Worm (Caenorhabditis elegans) whole organism, L2 larva: ENCODE measurements around the gene F08F3.1.
"Not testable (repeated sequence)": the region's sequence is repeated elsewhere in the genome, so short reads cannot be mapped to it uniquely, and the experiment has no call there.

Experiments used
- C34F6.9 ChIP-seq: fragments of 150-350 bp; optimal IDR thresholded peaks from 2 replicates; lab custom pipeline; 2014; ENCODE audit warnings: missing biosample characterization, missing genetic modification characterization
- F13H6.1 ChIP-seq: sonication (generic microtip); optimal IDR thresholded peaks from 2 replicates; lab custom pipeline; 2016; ENCODE audit warnings: missing genetic modification characterization, missing compliant biosample characterization
- Y55F3AM.14 ChIP-seq: fragments of 200-800 bp; sonication (Bioruptor generic); optimal IDR thresholded peaks from 2 replicates; lab custom pipeline; 2018; ENCODE audit warnings: mild to moderate bottlenecking, missing genetic modification characterization, missing compliant biosample characterization
- ZK546.5 ChIP-seq: sonication (generic microtip); optimal IDR thresholded peaks from 2 replicates; lab custom pipeline; 2017; ENCODE audit warnings: missing biosample characterization, missing genetic modification characterization
- ama-1 ChIP-seq: fragments of 150-350 bp; optimal IDR thresholded peaks from 2 replicates; lab custom pipeline; 2018; ENCODE audit warnings: inconsistent platforms
- blmp-1 ChIP-seq: sonication (generic microtip); optimal IDR thresholded peaks from 2 replicates; lab custom pipeline; 2017; ENCODE audit warnings: missing genetic modification characterization, mild to moderate bottlenecking, missing compliant biosample characterization, antibody characterized with exemption, moderate library complexity; ENCODE audit not compliant: insufficient read depth
- ceh-16 ChIP-seq: fragments of 150-350 bp; optimal IDR thresholded peaks from 2 replicates; lab custom pipeline; 2014; ENCODE audit warnings: missing biosample characterization, missing genetic modification characterization
- dmd-4 ChIP-seq: sonication (generic microtip); optimal IDR thresholded peaks from 2 replicates; lab custom pipeline; 2017; ENCODE audit warnings: missing biosample characterization, missing genetic modification characterization
- egl-27 ChIP-seq: sonication (generic microtip); optimal IDR thresholded peaks from 3 replicates; lab custom pipeline; 2017; ENCODE audit warnings: missing biosample characterization, missing genetic modification reagents, missing genetic modification characterization
- elt-1 ChIP-seq: fragments of 150-350 bp; optimal IDR thresholded peaks from 2 replicates; lab custom pipeline; 2014; ENCODE audit warnings: missing biosample characterization, missing genetic modification characterization
- fos-1 ChIP-seq: fragments of 150-350 bp; optimal IDR thresholded peaks from 2 replicates; lab custom pipeline; 2014; ENCODE audit warnings: missing biosample characterization, missing genetic modification characterization
- gmeb-1 ChIP-seq: fragments of 150-350 bp; optimal IDR thresholded peaks from 2 replicates; lab custom pipeline; 2014; ENCODE audit warnings: missing biosample characterization, missing genetic modification characterization
- lin-13 ChIP-seq: fragments of 150-350 bp; optimal IDR thresholded peaks from 2 replicates; lab custom pipeline; 2014; ENCODE audit warnings: missing biosample characterization, missing genetic modification reagents, missing genetic modification characterization
- lsy-2 ChIP-seq, 2 experiments: fragments of 150-350 bp in 1 of 2; sonication (generic microtip) in 1 of 2; optimal IDR thresholded peaks; 2 replicates each; lab custom pipeline; 2014 to 2017; ENCODE audit warnings: missing biosample characterization in 2 of 2, missing genetic modification characterization in 2 of 2
- mbf-1 ChIP-seq: sonication (generic microtip); optimal IDR thresholded peaks from 2 replicates; lab custom pipeline; 2017; ENCODE audit warnings: missing biosample characterization, missing genetic modification characterization
- nhr-10 ChIP-seq: sonication (generic microtip); optimal IDR thresholded peaks from 2 replicates; lab custom pipeline; 2017; ENCODE audit warnings: missing biosample characterization, missing genetic modification characterization
- nhr-129 ChIP-seq: fragments of 150-350 bp; optimal IDR thresholded peaks from 2 replicates; lab custom pipeline; 2014; ENCODE audit warnings: missing biosample characterization, missing genetic modification characterization
- nhr-21 ChIP-seq: fragments of 150-350 bp; optimal IDR thresholded peaks from 2 replicates; lab custom pipeline; 2014; ENCODE audit warnings: missing biosample characterization, missing genetic modification characterization
- nhr-23 ChIP-seq: fragments of 150-350 bp; optimal IDR thresholded peaks from 2 replicates; lab custom pipeline; 2014; ENCODE audit warnings: missing biosample characterization, missing genetic modification reagents, missing genetic modification characterization
- nhr-237 ChIP-seq: fragments of 150-350 bp; optimal IDR thresholded peaks from 2 replicates; lab custom pipeline; 2014; ENCODE audit warnings: missing biosample characterization, missing genetic modification characterization
- nhr-25 ChIP-seq: fragments of 150-350 bp; sonication (generic microtip); optimal IDR thresholded peaks from 3 replicates; lab custom pipeline; 2014; ENCODE audit warnings: missing biosample characterization, missing genetic modification characterization
- nhr-77 ChIP-seq: fragments of 150-350 bp; optimal IDR thresholded peaks from 2 replicates; lab custom pipeline; 2014; ENCODE audit warnings: missing biosample characterization, missing genetic modification characterization
- sem-4 ChIP-seq: fragments of 150-350 bp; optimal IDR thresholded peaks from 2 replicates; lab custom pipeline; 2014; ENCODE audit warnings: missing biosample characterization, missing genetic modification reagents, missing genetic modification characterization
- sma-3 ChIP-seq: sonication (generic microtip); optimal IDR thresholded peaks from 2 replicates; lab custom pipeline; 2016; ENCODE audit warnings: missing genetic modification reagents, missing genetic modification characterization, missing compliant biosample characterization
- unc-55 ChIP-seq: fragments of 150-350 bp; sonication (generic microtip); optimal IDR thresholded peaks from 3 replicates; lab custom pipeline; 2014; ENCODE audit warnings: missing biosample characterization, missing genetic modification reagents, missing genetic modification characterization
- unc-62 ChIP-seq: fragments of 150-350 bp; optimal IDR thresholded peaks from 2 replicates; lab custom pipeline; 2014; ENCODE audit warnings: missing biosample characterization, missing genetic modification reagents, missing genetic modification characterization
- zag-1 ChIP-seq: fragments of 150-350 bp; optimal IDR thresholded peaks from 2 replicates; lab custom pipeline; 2014; ENCODE audit warnings: missing biosample characterization, missing genetic modification characterization
- ztf-1 ChIP-seq: fragments of 200-800 bp; sonication (Bioruptor generic); conservative IDR thresholded peaks from 2 replicates; pipeline ENCODE4 v1.3.6; 2022; ENCODE audit warnings: missing genetic modification characterization, missing compliant biosample characterization
- ztf-11 ChIP-seq: sonication (generic microtip); optimal IDR thresholded peaks from 2 replicates; lab custom pipeline; 2017; ENCODE audit warnings: missing biosample characterization, missing genetic modification characterization
- ztf-4 ChIP-seq: fragments of 150-350 bp; optimal IDR thresholded peaks from 2 replicates; lab custom pipeline; 2014; ENCODE audit warnings: missing biosample characterization, missing genetic modification characterization

Gene F08F3.1

ce11 chrV:5465335-5465734 lies 19.4 kb downstream of the F08F3.1 start, which contains the start of gene srg-68:
Gene srg-68 (minus strand): TSS chrV:5465435.
- TF ChIP-seq sem-4 (tag; lab: Kevin White, UChicago) (no peak), egl-27 (tag; lab: Kevin White, UChicago) (no peak), nhr-25 (tag; lab: Kevin White, UChicago) (no peak), blmp-1 (tag; lab: Kevin White, UChicago) (no peak), nhr-23 (tag; lab: Kevin White, UChicago) (no peak), lsy-2 (tag; optimal IDR thresholded peaks at IDR 0.05; lab: Kevin White, UChicago) (no peak), nhr-237 (no peak), ztf-11 (no peak), dmd-4 (no peak), gmeb-1 (tag; lab: Kevin White, UChicago) (no peak), ceh-16 (tag; lab: Kevin White, UChicago) (no peak), zag-1 (no peak), sma-3 (GFP tag; lab: Kevin White, UChicago) (no peak), ztf-4 (tag; lab: Kevin White, UChicago) (no peak)

- TF ChIP-seq ama-1; Y55F3AM.14 (GFP tag; lab: Kevin White, UChicago); C34F6.9: not testable (repeated sequence)
Measured at ce11 chrV:5468489-5468888, 22.6 kb downstream of the F08F3.1 start, which contains the start of gene ZC317.6. Gene ZC317.6 (minus strand): TSS chrV:5468589.

DNA sequence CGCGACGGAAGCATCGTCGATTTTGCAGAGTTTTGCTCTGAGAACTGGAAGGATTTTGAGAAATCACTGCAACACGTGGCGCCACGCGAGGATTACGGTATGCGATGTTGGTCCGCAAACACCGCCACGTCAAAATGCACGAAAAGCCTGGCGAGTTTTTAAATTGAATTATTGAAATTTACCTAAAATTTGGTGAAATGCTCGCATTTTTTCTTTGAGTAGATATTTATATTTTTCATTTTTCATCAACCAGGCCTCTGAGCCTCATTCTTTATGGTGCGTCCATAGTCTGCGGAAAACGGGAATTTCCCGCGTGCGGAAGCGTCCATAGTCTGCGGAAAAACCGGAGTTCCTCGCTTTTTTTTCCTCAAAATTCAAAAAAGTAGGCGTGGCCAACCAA lies 25.0 kb downstream of the F08F3.1 start, which contains the start of gene ZC317.7:
Gene ZC317.7, minus strand, starts transcription at position 101 of the 400 bp plus-strand sequence.
- not testable (repeated sequence) for TF ChIP-seq nhr-77, nhr-21, mbf-1 (tag; lab: Kevin White, UChicago)

ce11 chrV:5477719-5478118 lies 31.8 kb downstream of the F08F3.1 start:
- TF ChIP-seq sem-4 (tag; lab: Kevin White, UChicago): no peak
- TF ChIP-seq unc-55 (GFP tag; lab: Kevin White, UChicago): peak; percentile 20
- TF ChIP-seq, all 48 proteins: peak for 1

DNA sequence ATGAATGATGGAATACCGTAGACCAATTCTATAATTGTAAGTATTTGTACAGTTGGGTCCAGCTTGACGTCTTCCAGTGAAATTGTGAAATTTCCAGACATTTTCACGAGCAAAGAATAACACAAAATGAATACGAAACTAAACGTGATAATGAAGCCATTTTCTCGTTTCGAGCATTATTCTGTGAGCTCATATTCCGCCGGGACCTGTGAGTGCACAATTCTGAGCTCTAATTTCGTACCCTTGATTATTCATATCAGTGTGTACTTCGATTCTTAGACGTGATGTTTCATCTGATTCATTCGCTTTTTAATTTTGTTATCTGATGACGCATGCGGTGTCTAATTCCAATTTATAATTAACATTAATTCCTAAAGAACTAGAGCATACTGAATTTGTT lies 36.4 kb downstream of the F08F3.1 start, which contains the start of gene srg-66:
Gene srg-66, minus strand, starts transcription at position 101 of the 400 bp plus-strand sequence.
- TF ChIP-seq nhr-21 (tag; lab: Kevin White, UChicago) (no peak), nhr-129 (tag; lab: Kevin White, UChicago) (no peak), ztf-11 (no peak), F13H6.1 (tag; lab: Kevin White, UChicago) (no peak), sem-4 (tag; lab: Kevin White, UChicago) (no peak), ceh-16 (tag; lab: Kevin White, UChicago) (no peak), nhr-10 (tag; lab: Kevin White, UChicago) (no peak), dmd-4 (no peak), nhr-77 (tag; lab: Kevin White, UChicago) (no peak), ZK546.5 (tag; lab: Kevin White, UChicago) (no peak), lin-13 (GFP tag; lab: Kevin White, UChicago) (no peak), gmeb-1 (tag; lab: Kevin White, UChicago) (no peak), unc-62 (GFP tag; lab: Kevin White, UChicago) (no peak)
- TF ChIP-seq, all 48 proteins: peak for 0

DNA sequence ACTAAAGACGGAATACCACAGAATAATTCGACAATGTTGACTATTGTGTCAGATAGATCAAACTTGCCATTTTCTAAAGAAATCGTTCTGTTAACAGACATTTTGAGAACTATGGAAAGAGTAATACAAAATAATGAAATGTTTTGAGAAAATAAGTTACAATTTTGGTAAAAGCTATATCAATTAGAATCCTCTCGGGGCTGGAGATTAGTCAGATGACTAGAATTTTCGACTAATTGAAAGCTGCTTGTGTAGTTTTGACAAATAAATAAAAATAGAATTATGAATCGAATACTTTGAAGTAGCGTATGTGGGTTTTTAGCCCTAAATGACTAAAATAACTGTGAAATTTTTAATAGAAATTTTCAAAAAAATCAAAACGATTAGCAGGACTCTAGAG lies 38.9 kb downstream of the F08F3.1 start, which contains the start of gene srg-65:
Gene srg-65, minus strand, starts transcription at position 101 of the 400 bp plus-strand sequence.
- TF ChIP-seq dmd-4 (no peak), ztf-1 (GFP tag; lab: Robert Waterston, UW) (no peak), nhr-23 (tag; lab: Kevin White, UChicago) (no peak), elt-1 (no peak), unc-62 (GFP tag; lab: Kevin White, UChicago) (no peak), fos-1 (tag; lab: Kevin White, UChicago) (no peak), nhr-21 (tag; lab: Kevin White, UChicago) (no peak), nhr-237 (no peak)
